Fruit fly (Drosophila melanogaster) whole organism, embryonic: ENCODE measurements around the gene DIP2.
A peak's percentile ranks its signal among the peaks of the same experiment; 100 is the strongest.

Experiments
- ATbp ChIP-seq: fragments of 200-800 bp; sonication (Bioruptor generic); optimal IDR thresholded peaks from 2 replicates; lab custom pipeline; 2017; ENCODE audit warnings: missing biosample characterization, mild to moderate bottlenecking, missing genetic modification characterization, missing genetic modification reagents
- Ada2b ChIP-seq: fragments of 200-800 bp; sonication (Bioruptor generic); IDR thresholded peaks from 2 replicates; pipeline ENCODE4 v1.3.6; 2022; ENCODE audit warnings: missing biosample characterization, missing genetic modification characterization
- CG10209 ChIP-seq: fragments of 200-800 bp; sonication (Bioruptor generic); optimal IDR thresholded peaks from 3 replicates; lab custom pipeline; 2017; ENCODE audit warnings: missing biosample characterization, mild to moderate bottlenecking, missing genetic modification characterization, missing genetic modification reagents
- CG1024 ChIP-seq: fragments of 200-800 bp; sonication (Bioruptor generic); IDR thresholded peaks from 2 replicates; pipeline ENCODE4 v1.3.6; 2022; ENCODE audit warnings: missing biosample characterization, missing genetic modification characterization
- CG10431 ChIP-seq: fragments of 200-800 bp; sonication (Bioruptor generic); optimal IDR thresholded peaks from 3 replicates; lab custom pipeline; 2018; ENCODE audit warnings: missing biosample characterization, mild to moderate bottlenecking, missing genetic modification characterization
- CG10462 ChIP-seq: fragments of 200-800 bp; sonication (Bioruptor generic); optimal IDR thresholded peaks from 2 replicates; lab custom pipeline; 2016; ENCODE audit warnings: missing biosample characterization, missing genetic modification characterization
- CG11456 ChIP-seq: fragments of 200-800 bp; sonication (Bioruptor generic); IDR thresholded peaks from 3 replicates; pipeline ENCODE4 v1.3.6; 2022; ENCODE audit warnings: missing biosample characterization, missing genetic modification characterization
- CG11560 ChIP-seq: fragments of 200-800 bp; sonication (Bioruptor generic); IDR thresholded peaks from 3 replicates; pipeline ENCODE4 v1.3.6; 2022; ENCODE audit warnings: missing biosample characterization, missing genetic modification characterization
- CG11723 ChIP-seq: fragments of 200-800 bp; sonication (Bioruptor generic); optimal IDR thresholded peaks from 2 replicates; lab custom pipeline; 2017; ENCODE audit warnings: missing biosample characterization, mild to moderate bottlenecking, missing genetic modification characterization
- CG12659 ChIP-seq: fragments of 200-800 bp; sonication (Bioruptor generic); optimal IDR thresholded peaks from 3 replicates; lab custom pipeline; 2017; ENCODE audit warnings: mild to moderate bottlenecking, missing biosample characterization, missing genetic modification reagents, missing genetic modification characterization
- CG14860 ChIP-seq: fragments of 200-800 bp; sonication (Bioruptor generic); IDR thresholded peaks from 3 replicates; pipeline ENCODE4 v1.3.6; 2022; ENCODE audit warnings: missing biosample characterization, missing genetic modification characterization; ENCODE audit not compliant: partially characterized antibody
- CG15601 ChIP-seq: fragments of 200-800 bp; sonication (Bioruptor generic); optimal IDR thresholded peaks from 3 replicates; lab custom pipeline; 2019; ENCODE audit warnings: missing biosample characterization, mild to moderate bottlenecking, missing genetic modification characterization, moderate library complexity
- CG15696 ChIP-seq: fragments of 200-800 bp; sonication (Bioruptor generic); optimal IDR thresholded peaks from 2 replicates; lab custom pipeline; 2019; ENCODE audit warnings: missing biosample characterization, mild to moderate bottlenecking, missing genetic modification characterization, moderate library complexity
- CG18476 ChIP-seq: fragments of 200-800 bp; sonication (Bioruptor generic); optimal IDR thresholded peaks from 2 replicates; lab custom pipeline; 2016; ENCODE audit warnings: missing biosample characterization, mild to moderate bottlenecking, missing genetic modification characterization
- CG2120 ChIP-seq: fragments of 200-800 bp; sonication (Bioruptor generic); optimal IDR thresholded peaks from 3 replicates; lab custom pipeline; 2016; ENCODE audit warnings: missing biosample characterization, missing genetic modification characterization
- CG2129 ChIP-seq: fragments of 200-800 bp; sonication (Bioruptor generic); IDR thresholded peaks from 2 replicates; pipeline ENCODE4 v1.3.6; 2022; ENCODE audit warnings: missing biosample characterization, missing genetic modification characterization; ENCODE audit not compliant: partially characterized antibody
- CG2678 ChIP-seq: fragments of 200-800 bp; sonication (Bioruptor generic); optimal IDR thresholded peaks from 3 replicates; lab custom pipeline; 2019; ENCODE audit warnings: missing biosample characterization, mild to moderate bottlenecking, missing genetic modification characterization, moderate library complexity
- CG30403 ChIP-seq: fragments of 200-800 bp; sonication (Bioruptor generic); optimal IDR thresholded peaks from 3 replicates; lab custom pipeline; 2016; ENCODE audit warnings: missing biosample characterization, missing genetic modification characterization
- CG32767 ChIP-seq: fragments of 200-800 bp; sonication (Bioruptor generic); IDR thresholded peaks from 2 replicates; pipeline ENCODE4 v1.3.6; 2022; ENCODE audit warnings: missing biosample characterization, missing genetic modification characterization
- CG4360 ChIP-seq: fragments of 200-800 bp; sonication (Bioruptor generic); IDR thresholded peaks from 2 replicates; pipeline ENCODE4 v1.3.6; 2022; ENCODE audit warnings: missing biosample characterization, missing genetic modification characterization
- CG4820 ChIP-seq: fragments of 200-800 bp; sonication (Bioruptor generic); optimal IDR thresholded peaks from 3 replicates; lab custom pipeline; 2016; ENCODE audit warnings: missing biosample characterization, missing genetic modification characterization
- CG6254 ChIP-seq: fragments of 200-800 bp; sonication (Bioruptor generic); optimal IDR thresholded peaks from 3 replicates; lab custom pipeline; 2017; ENCODE audit warnings: mild to moderate bottlenecking, missing biosample characterization, missing genetic modification reagents, missing genetic modification characterization
- CG6654 ChIP-seq: fragments of 200-800 bp; sonication (Bioruptor generic); optimal IDR thresholded peaks from 2 replicates; lab custom pipeline; 2017; ENCODE audit warnings: missing biosample characterization, mild to moderate bottlenecking, missing genetic modification characterization
- CG7271 ChIP-seq: fragments of 200-800 bp; sonication (Bioruptor generic); optimal IDR thresholded peaks from 2 replicates; lab custom pipeline; 2018; ENCODE audit warnings: missing biosample characterization, mild to moderate bottlenecking, missing genetic modification characterization, moderate library complexity
- CG9215 ChIP-seq: fragments of 200-800 bp; sonication (Bioruptor generic); IDR thresholded peaks from 2 replicates; pipeline ENCODE4 v1.3.6; 2022; ENCODE audit warnings: missing biosample characterization, missing genetic modification characterization
- CG9817 ChIP-seq: fragments of 200-800 bp; sonication (Bioruptor generic); optimal IDR thresholded peaks from 2 replicates; lab custom pipeline; 2018; ENCODE audit warnings: missing biosample characterization, mild to moderate bottlenecking, missing genetic modification characterization, moderate library complexity
- CrebB ChIP-seq: fragments of 200-800 bp; sonication (Bioruptor generic); optimal IDR thresholded peaks from 3 replicates; lab custom pipeline; 2018; ENCODE audit warnings: missing biosample characterization, mild to moderate bottlenecking, missing genetic modification characterization
- Drgx ChIP-seq: fragments of 200-800 bp; sonication (Bioruptor generic); IDR thresholded peaks from 2 replicates; pipeline ENCODE4 v1.3.6; 2022; ENCODE audit warnings: missing biosample characterization, missing genetic modification characterization
- Elba2 ChIP-seq: fragments of 200-800 bp; sonication (Bioruptor generic); optimal IDR thresholded peaks from 3 replicates; lab custom pipeline; 2016; ENCODE audit warnings: missing biosample characterization, missing genetic modification characterization
- Hmr ChIP-seq: fragments of 200-800 bp; sonication (Bioruptor generic); optimal IDR thresholded peaks from 3 replicates; lab custom pipeline; 2017; ENCODE audit warnings: mild to moderate bottlenecking, missing biosample characterization, missing genetic modification reagents, missing genetic modification characterization
- Mes4 ChIP-seq: fragments of 200-800 bp; sonication (Bioruptor generic); optimal IDR thresholded peaks from 2 replicates; lab custom pipeline; 2016; ENCODE audit warnings: missing biosample characterization, missing genetic modification characterization
- Nf-YB ChIP-seq: fragments of 200-800 bp; sonication (Bioruptor generic); optimal IDR thresholded peaks from 3 replicates; lab custom pipeline; 2019; ENCODE audit warnings: missing biosample characterization, mild to moderate bottlenecking, missing genetic modification characterization, moderate library complexity
- Rfx ChIP-seq: fragments of 200-800 bp; sonication (Bioruptor generic); IDR thresholded peaks from 2 replicates; pipeline ENCODE4 v1.3.6; 2022; ENCODE audit warnings: missing biosample characterization, missing genetic modification characterization
- Sox100B ChIP-seq: fragments of 200-800 bp; sonication (Bioruptor generic); optimal IDR thresholded peaks from 3 replicates; lab custom pipeline; 2018; ENCODE audit warnings: missing biosample characterization, mild to moderate bottlenecking, missing genetic modification characterization
- TFAM ChIP-seq: fragments of 200-800 bp; sonication (Bioruptor generic); optimal IDR thresholded peaks from 2 replicates; lab custom pipeline; 2017; ENCODE audit warnings: missing biosample characterization, missing genetic modification characterization, inconsistent platforms
- YL-1 ChIP-seq: fragments of 200-800 bp; sonication (Bioruptor generic); optimal IDR thresholded peaks from 3 replicates; lab custom pipeline; 2017; ENCODE audit warnings: missing biosample characterization, mild to moderate bottlenecking, missing genetic modification characterization
- ara ChIP-seq: fragments of 200-800 bp; sonication (Bioruptor generic); IDR thresholded peaks from 2 replicates; pipeline ENCODE4 v1.3.6; 2022; ENCODE audit warnings: missing biosample characterization, missing genetic modification characterization
- ash1 ChIP-seq: fragments of 200-800 bp; sonication (Bioruptor generic); optimal IDR thresholded peaks from 2 replicates; lab custom pipeline; 2018; ENCODE audit warnings: missing biosample characterization, mild to moderate bottlenecking, missing genetic modification characterization
- bsh ChIP-seq, 2 experiments: fragments of 200-800 bp; sonication (Bioruptor generic); optimal IDR thresholded peaks; 2 replicates each; lab custom pipeline; 2017 to 2018; ENCODE audit warnings: mild to moderate bottlenecking in 2 of 2, missing biosample characterization in 2 of 2, missing genetic modification characterization in 2 of 2, moderate library complexity in 1 of 2
- cas ChIP-seq: fragments of 200-800 bp; sonication (Bioruptor generic); IDR thresholded peaks from 2 replicates; pipeline ENCODE4 v1.3.6; 2022; ENCODE audit warnings: missing biosample characterization, missing genetic modification characterization
- cg ChIP-seq: fragments of 200-800 bp; sonication (Bioruptor generic); optimal IDR thresholded peaks from 3 replicates; lab custom pipeline; 2019; ENCODE audit warnings: missing biosample characterization, mild to moderate bottlenecking, missing genetic modification characterization, moderate library complexity
- crc ChIP-seq: fragments of 200-800 bp; sonication (Bioruptor generic); optimal IDR thresholded peaks from 2 replicates; lab custom pipeline; 2016; ENCODE audit warnings: missing biosample characterization, missing genetic modification characterization
- fd102C ChIP-seq: fragments of 200-800 bp; sonication (Bioruptor generic); optimal IDR thresholded peaks from 2 replicates; lab custom pipeline; 2018; ENCODE audit warnings: missing biosample characterization, mild to moderate bottlenecking, missing genetic modification characterization, moderate library complexity
- gce ChIP-seq: fragments of 200-800 bp; sonication (Bioruptor generic); IDR thresholded peaks from 3 replicates; pipeline ENCODE4 v1.3.6; 2022; ENCODE audit warnings: missing biosample characterization, missing genetic modification characterization
- sd ChIP-seq: fragments of 200-800 bp; sonication (Bioruptor generic); optimal IDR thresholded peaks from 3 replicates; lab custom pipeline; 2018; ENCODE audit warnings: missing biosample characterization, mild to moderate bottlenecking, missing genetic modification characterization, moderate library complexity
- yki ChIP-seq: fragments of >200 bp; optimal IDR thresholded peaks from 3 replicates; lab custom pipeline; 2018

Gene DIP2

DNA sequence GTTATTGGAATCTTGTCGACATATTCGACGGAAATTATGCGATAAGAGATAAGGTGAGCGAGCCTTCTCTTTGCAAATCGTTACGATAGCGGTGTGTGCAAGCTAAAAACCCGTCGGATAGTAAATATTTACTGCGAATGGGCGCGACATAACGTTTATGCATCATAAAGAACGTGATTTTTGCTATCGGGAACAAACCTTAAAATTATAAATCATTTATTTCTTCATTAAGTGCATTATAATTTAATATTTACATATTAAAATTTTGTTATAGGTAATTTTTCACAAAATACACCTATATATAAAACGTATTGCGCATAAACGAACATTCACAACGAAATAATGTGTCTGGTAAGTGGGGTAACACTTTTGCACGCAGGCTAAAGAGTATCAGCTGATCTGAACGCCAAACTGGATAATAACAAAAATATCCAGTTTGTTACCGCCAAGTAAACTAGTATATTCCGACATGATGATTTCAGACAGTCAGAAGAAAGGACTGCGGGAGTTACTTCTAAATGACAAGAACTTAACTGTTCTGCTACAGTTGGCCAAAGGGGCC is 52.0 kb downstream of the DIP2 start, which contains the start of the genes Gk1 and CG13876 (continued):
- TF ChIP-seq Nf-YB (peak; percentile 85), CrebB (tag; lab: Kevin White, UChicago) (peak; percentile 96), CG2129 (GFP tag; lab: Robert Waterston, UW) (no peak), ash1 (GFP tag; lab: Kevin White, UChicago) (no peak), CG4360 (GFP tag; lab: Robert Waterston, UW) (peak; percentile 72), CG30403 (GFP tag; lab: Kevin White, UChicago) (peak; percentile 94), Hmr (GFP tag; lab: Kevin White, UChicago) (peak; percentile 98), ara (peak; percentile 94), Ada2b (GFP tag; lab: Robert Waterston, UW) (peak; percentile 94), ATbp (GFP tag; lab: Kevin White, UChicago) (peak; percentile 88), CG15601 (tag; lab: Kevin White, UChicago) (no peak), CG10209 (GFP tag; lab: Kevin White, UChicago) (peak; percentile 95), Rfx (peak; percentile 95), CG15696 (tag; lab: Kevin White, UChicago) (peak; percentile 95), CG9215 (GFP tag; lab: Robert Waterston, UW) (peak; percentile 81), Elba2 (peak; percentile 58), CG7271 (tag; lab: Kevin White, UChicago) (peak; percentile 94), CG11560 (peak; percentile 60; the same call in 1 of the 3 replicates), YL-1 (GFP tag; lab: Kevin White, UChicago) (peak; percentile 91), gce (peak; percentile 90), Mes4 (no peak), CG11723 (GFP tag; lab: Kevin White, UChicago) (no peak), Sox100B (GFP tag; lab: Kevin White, UChicago) (no peak), CG11456 (peak; percentile 82; the same call in 2 of the 3 replicates), CG1024 (peak; percentile 74), fd102C (GFP tag; lab: Kevin White, UChicago) (peak; percentile 69), CG14860 (no peak), CG32767 (GFP tag; lab: Robert Waterston, UW) (peak; percentile 94), Drgx (peak; percentile 97), TFAM (GFP tag; lab: Kevin White, UChicago) (peak; percentile 63), CG9817 (tag; lab: Kevin White, UChicago) (peak; percentile 94), CG10462 (GFP tag; lab: Kevin White, UChicago) (peak; percentile 67), sd (tag; lab: Kevin White, UChicago) (peak; percentile 94), yki (lab: Kevin White, UChicago) (no peak), CG2120 (GFP tag; lab: Kevin White, UChicago) (peak; percentile 91), CG2678 (tag; lab: Kevin White, UChicago) (peak; percentile 98), crc (no peak), bsh (GFP tag; optimal IDR thresholded peaks at IDR 0.05; lab: Kevin White, UChicago) (peak; percentile 76 to 96), CG18476 (GFP tag; lab: Kevin White, UChicago) (peak; percentile 81), CG12659 (GFP tag; lab: Kevin White, UChicago) (peak; percentile 98), cg (GFP tag; lab: Kevin White, UChicago) (no peak), cas (GFP tag; lab: Robert Waterston, UW) (peak; percentile 83), CG10431 (GFP tag; lab: Kevin White, UChicago) (peak; percentile 86), CG6654 (GFP tag; lab: Kevin White, UChicago) (peak; percentile 66), CG6254 (GFP tag; lab: Kevin White, UChicago) (peak; percentile 88), CG4820 (GFP tag; lab: Kevin White, UChicago) (peak; percentile 100)
